Worm (Caenorhabditis elegans) whole organism, L4/young adult: Measurements from ENCODE around the gene try-5.

ENCODE experiments used
- W03F9.2 ChIP-seq: fragments of 150-350 bp; optimal IDR thresholded peaks from 2 replicates; lab custom pipeline; 2014; ENCODE audit warnings: missing biosample characterization, missing genetic modification characterization
- dao-5 ChIP-seq: sonication (generic microtip); optimal IDR thresholded peaks from 2 replicates; lab custom pipeline; 2016; ENCODE audit warnings: missing genotype, missing genetic modification characterization, moderate library complexity, missing compliant biosample characterization
- him-1 ChIP-seq: sonication (generic microtip); optimal IDR thresholded peaks from 2 replicates; lab custom pipeline; 2016; ENCODE audit warnings: missing genotype, missing genetic modification reagents, missing genetic modification characterization, missing compliant biosample characterization

Gene try-5

DNA sequence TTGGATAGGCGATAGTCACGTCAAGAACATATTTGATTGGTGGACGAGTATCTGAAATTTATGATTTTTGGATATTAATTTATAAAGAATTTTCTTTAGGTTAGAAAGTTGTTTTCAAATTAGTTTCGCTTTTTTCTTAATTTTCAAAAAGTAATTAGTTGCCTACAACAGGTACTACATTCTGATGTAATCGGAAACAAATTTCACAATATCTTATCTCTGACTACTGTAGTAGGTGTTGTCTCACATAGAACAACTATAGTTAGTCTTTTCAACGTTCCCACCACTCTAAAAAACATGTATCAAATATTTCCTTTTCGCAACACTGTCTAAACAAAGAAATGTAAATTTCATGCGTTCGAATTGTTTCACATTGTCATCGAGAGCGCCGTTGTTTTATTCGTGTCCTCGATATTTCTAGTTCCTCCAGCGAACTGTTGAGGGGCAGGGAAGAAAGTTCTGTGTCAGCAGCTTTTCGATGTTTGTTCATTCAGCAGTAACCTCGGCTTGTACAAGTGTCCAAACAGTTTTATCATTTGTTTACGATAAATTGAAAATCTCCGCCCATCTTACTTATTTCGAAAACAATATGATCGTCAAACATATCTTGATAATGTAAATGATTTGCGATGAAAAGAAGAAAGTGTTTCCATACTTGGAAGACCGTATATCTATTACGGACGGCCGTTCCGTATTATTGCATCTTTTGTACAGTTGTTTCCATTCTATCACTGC is 17.4 kb upstream of the try-5 start:
- TF ChIP-seq dao-5 (no peak), him-1 (tag; lab: Kevin White, UChicago) (no peak), W03F9.2 (tag; lab: Kevin White, UChicago) (no peak)

DNA sequence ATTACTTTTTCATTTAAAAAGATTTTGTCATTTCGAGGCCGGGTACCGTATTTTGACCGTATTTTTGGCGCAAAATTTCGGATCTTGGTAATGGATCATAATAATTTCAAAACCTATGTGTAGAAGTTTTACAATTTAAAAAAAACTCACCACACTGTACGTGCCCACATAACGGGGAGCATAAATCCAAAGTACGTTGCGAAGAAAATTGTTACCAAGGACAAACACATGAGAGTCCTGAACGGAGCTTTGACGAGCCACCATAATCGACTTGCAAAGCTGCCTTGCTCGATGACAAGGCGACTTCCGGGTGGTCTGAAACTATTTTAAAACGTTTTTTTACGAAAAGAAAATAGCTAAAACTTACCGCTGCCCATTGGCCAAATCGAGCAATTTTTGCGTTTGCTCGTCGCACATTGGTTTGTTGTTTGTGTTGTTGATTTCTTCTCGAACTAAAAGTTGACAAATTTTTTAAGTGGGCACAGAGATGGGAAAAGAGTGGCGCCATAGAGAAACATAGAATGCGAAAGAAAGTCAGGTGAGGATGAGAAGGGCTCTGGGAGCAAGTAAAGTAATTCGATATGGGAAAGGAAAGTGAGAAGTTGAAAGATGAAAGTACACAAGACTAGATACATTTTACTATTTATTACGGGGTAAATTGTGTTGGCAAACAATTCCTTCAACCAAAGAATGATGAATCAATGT is 14.1 kb upstream of the try-5 start:
- TF ChIP-seq dao-5 = no peak
- TF ChIP-seq him-1 (tag; lab: Kevin White, UChicago) = no peak
- no peak for TF ChIP-seq W03F9.2 (tag; lab: Kevin White, UChicago)

DNA sequence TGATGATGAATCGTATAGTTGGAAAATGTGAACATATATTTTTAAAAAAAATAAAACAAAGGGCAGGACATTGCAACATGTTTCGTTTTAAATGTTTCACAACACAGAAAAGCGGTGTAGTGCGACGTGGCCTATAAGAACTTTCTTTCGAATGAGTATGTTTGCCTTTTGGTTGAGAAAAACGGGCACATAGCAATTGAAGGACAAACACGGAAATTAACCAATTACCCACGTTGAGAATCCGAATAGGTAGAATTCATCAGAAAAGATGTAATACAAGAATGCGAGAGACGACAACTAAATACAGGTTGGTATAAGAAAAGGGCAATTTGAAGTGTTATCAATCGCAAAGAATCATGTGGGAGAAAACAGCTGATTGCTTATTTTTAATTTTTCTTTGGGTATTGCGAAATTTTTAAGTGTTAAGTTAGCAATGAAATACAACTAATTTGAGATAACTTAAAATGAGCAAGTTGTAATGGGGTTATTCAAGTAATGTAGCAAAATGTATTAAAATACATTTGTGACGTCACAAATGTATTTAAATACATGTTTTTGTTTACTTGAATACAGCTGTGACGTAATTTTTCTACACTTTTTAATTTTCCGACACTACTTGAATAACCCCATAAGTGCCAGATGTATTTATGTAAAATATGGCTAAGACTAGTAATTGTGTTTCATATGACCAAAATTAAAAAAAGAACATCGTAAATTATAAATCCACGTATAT is 13.4 kb upstream of the try-5 start, which contains the start of gene acl-14:
Gene acl-14, minus strand, starts transcription at position 316 of the 733 bp plus-strand sequence.
- no peak for TF ChIP-seq him-1 (tag; lab: Kevin White, UChicago)
- no peak for TF ChIP-seq W03F9.2 (tag; lab: Kevin White, UChicago)
- TF ChIP-seq dao-5 = no peak

DNA sequence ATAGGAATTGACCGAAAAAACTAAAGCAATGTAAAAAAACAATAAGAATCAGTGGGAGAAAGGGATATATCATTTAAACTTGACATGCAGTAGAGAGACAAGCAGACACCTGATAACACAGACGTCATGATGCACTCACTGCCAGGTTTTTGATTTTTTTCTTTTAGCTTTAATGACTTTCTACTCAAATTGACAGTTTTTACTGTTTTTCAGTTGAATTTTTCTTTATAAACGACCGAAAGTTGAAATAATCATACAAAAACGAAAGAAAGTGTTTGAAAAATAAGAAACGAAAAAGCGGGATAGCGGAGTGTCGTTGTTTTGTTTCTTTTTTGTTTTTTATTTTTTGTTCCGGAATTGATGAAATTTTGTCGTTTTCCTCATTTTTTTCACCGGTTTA is 12.6 kb upstream of the try-5 start, which contains the start of gene ucp-4:
Gene ucp-4, plus strand, starts transcription at position 83 of the 400 bp plus-strand sequence.
- TF ChIP-seq him-1 (tag; lab: Kevin White, UChicago) (no peak), W03F9.2 (tag; lab: Kevin White, UChicago) (peak; percentile 29), dao-5 (no peak)

DNA sequence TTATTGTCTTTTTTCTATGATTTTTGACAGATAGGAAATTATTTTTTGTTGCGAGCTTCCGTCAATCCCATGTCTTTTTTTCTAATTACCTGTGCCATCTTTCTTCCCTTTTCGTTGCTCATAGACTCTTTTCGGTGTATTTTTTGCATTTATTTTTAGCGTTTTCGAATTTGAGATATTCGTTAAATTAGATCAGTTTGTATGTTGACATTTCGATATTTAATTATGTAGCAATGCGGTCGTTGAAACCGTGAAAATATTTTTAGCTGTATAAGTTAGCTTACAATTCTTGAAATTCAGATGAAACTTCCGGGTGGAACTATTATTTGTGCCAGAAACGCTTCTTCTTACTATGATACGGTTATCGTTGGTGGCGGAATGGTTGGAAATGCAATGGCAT is 10.4 kb upstream of the try-5 start, which contains the start of gene coq-6:
Gene coq-6, plus strand, starts transcription at position 301 of the 400 bp plus-strand sequence.
- no peak for TF ChIP-seq him-1 (tag; lab: Kevin White, UChicago)
- no peak for TF ChIP-seq W03F9.2 (tag; lab: Kevin White, UChicago)
- no peak for TF ChIP-seq dao-5

DNA sequence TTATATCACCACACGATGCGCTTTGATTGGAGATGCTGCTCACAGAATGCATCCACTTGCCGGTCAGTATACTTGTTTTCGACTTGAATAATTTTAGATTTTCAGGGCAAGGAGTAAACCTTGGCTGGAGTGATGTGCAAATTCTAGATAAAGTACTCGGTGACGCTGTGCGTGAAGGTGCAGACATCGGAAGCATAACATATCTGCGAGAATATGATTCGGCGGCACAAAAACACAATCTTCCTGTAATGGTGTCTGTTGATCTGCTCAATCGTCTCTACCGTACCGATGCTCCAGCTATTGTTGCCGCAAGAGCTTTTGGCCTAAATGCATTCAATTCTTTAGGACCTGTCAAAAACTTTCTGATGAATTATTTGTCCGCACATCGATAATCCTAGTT is 8.4 kb upstream of the try-5 start:
- TF ChIP-seq him-1 (tag; lab: Kevin White, UChicago) (no peak), W03F9.2 (tag; lab: Kevin White, UChicago) (no peak), dao-5 (no peak)

DNA sequence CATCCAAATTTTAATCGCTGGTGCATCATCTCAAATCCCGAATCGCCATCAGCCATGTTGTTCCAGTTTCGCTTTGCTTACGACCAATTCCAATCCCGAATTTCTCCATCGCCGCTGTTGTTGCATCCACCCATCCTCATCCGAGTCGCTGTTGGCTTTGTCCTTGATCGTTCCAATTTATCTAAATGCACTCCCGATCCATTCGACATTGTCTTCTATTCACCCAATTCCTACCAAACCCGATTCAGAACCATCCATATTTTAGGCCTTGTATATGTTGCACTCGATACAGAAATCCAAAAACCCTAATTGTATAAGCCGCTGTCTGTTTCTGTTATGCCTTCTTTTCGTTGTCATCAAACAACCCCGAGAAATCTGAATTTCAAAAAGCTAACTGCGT is 6.5 kb upstream of the try-5 start:
- TF ChIP-seq W03F9.2 (tag; lab: Kevin White, UChicago) (no peak), dao-5 (no peak), him-1 (tag; lab: Kevin White, UChicago) (no peak)

DNA sequence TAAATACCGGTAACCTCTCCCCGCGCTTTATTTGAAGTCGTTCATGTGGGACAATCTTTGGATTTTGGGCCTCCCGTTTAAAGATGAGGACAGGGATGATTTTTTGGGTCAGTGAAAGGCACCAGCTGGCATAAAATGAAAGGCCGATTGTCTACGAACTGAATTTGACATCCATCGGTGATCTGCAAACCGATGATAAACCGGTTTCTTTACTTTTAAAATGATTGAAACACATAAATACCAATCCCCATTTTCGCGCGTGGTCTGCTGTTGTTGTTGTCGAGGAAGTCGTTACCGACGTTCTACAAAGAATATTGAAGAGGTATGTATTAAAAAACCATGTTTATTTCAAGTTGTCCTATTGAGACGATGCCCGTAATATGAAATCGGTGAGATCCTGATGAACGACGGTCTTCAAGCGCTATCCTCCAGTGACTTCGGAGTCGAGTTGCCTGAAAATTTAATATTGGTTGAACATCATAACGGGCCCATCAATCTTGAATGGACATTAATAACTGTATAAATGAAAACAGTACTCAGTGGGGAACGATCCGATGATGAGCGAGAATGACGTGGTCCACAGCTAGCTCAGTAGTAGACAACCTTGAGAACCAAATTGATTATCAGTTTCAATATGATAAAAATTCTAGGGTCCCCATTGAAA is 3.7 kb upstream of the try-5 start:
- TF ChIP-seq W03F9.2 (tag; lab: Kevin White, UChicago) (no peak), dao-5 (no peak), him-1 (tag; lab: Kevin White, UChicago) (no peak)

DNA sequence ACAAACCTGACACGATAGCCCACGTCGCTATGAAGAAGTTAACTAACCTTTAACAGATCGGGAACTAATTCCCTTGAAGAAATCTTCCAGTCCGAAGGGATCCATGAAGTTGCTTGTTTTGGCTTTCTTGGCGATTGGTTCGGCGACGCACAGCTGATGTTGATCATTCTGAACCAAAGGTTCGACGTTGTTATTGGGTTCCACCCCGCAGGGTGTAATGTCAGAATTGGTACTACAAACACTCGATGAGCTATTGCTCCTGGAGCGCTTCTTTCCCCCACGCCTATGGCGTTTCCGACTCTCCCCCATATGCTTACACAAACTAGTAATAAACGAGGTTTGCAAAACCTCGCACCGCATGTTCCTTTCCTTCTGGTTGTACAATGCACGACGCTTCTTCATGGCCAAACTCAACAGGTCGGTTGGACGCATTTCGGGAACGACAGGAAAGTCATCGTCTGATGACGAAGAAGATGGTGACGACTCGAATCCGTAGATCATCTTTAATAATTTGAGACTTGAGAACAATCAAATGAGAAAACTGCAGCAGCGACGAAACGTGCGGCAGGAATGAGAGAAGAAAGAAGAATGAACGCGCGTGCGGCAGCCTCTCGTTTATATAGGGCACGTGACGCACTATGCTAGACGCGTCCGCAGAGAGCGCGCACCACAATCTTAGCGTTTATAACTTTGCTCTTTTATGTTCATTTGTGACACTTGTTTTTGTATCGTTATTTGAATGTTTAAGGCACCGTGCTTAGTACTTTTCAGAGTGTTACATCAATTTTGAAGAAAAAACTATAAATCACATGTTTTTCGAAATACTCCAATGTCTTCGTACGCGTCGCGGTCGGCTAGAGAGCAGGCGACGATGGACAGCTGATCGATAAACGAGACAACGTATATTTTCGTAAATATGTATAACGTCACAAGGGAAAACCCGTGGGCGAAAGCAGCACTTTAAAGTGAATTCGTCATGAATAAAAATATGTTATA is 2.9 kb upstream of the try-5 start, which contains the start of gene tos-1:
Gene tos-1, minus strand, starts transcription at position 575 of the 996 bp plus-strand sequence.
- TF ChIP-seq dao-5 (no peak), W03F9.2 (tag; lab: Kevin White, UChicago) (peak; percentile 89), him-1 (tag; lab: Kevin White, UChicago) (peak; percentile 96)

DNA sequence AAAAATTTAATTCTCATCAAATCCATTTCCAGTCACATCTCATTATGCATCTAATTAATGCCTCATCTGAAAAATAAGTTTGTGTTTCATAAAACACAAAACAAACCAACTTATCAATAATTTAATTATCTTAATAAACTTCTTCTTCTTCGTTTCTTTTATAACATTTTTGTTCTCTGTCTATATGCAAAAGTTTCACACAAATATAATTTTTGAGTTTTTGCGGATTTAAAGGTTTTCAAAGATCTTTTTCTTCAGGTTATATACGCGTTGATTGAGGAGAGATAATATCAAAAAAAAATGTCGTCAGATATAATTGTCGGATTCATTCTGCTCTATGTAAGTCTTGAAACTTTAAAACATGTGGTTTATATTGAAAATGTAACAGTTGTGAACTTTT is 2.8 kb downstream of the try-5 start, which contains the start of gene srx-47:
Gene srx-47, plus strand, starts transcription at position 301 of the 400 bp plus-strand sequence.
- TF ChIP-seq him-1 (tag; lab: Kevin White, UChicago) (no peak), dao-5 (no peak), W03F9.2 (tag; lab: Kevin White, UChicago) (no peak)

DNA sequence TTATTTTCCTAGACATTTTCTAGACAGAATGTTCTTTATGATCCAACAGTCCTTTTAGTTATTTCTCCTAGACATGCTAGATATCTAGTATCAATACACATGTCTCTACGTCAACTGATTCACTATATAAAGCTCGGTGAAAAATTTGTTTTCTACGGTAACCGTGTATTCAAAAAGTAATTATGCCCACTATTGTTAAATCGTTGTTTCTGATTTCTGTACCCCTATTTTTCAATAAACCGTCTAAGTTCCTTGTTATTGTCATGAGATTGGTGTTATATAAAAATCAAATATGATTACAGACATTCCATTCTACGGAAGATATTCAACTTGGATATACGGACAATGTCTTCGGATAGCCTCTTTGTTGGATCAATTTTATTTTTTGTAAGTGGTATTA is 6.1 kb downstream of the try-5 start, which contains the start of gene srx-46:
Gene srx-46, plus strand, starts transcription at position 301 of the 400 bp plus-strand sequence.
- TF ChIP-seq dao-5 (no peak), him-1 (tag; lab: Kevin White, UChicago) (no peak), W03F9.2 (tag; lab: Kevin White, UChicago) (no peak)

DNA sequence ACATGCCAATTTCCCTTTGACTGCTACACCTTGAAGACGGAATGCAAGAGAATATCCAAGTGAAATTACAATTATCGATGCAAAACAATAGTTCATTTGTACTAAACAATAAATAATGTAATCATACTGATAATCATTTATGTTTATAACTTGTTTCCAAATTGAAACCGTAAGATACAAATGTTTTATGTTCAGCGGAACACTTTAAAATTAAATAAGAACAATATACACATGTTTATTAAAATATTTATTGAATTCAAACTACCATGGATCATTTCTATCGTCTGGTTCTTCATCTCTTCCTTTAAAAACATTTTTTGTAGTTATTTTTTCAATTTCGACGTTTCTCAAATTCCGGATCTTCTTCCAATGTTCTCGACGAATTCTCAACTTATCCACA is 8.5 kb downstream of the try-5 start, which contains the start of gene ttr-40:
Gene ttr-40, minus strand, starts transcription at position 101 of the 400 bp plus-strand sequence.
- no peak for TF ChIP-seq him-1 (tag; lab: Kevin White, UChicago)
- TF ChIP-seq W03F9.2 (tag; lab: Kevin White, UChicago) = no peak
- no peak for TF ChIP-seq dao-5
